Fruit fly (Drosophila melanogaster): ENCODE results near the gene CG18131.

DNA sequence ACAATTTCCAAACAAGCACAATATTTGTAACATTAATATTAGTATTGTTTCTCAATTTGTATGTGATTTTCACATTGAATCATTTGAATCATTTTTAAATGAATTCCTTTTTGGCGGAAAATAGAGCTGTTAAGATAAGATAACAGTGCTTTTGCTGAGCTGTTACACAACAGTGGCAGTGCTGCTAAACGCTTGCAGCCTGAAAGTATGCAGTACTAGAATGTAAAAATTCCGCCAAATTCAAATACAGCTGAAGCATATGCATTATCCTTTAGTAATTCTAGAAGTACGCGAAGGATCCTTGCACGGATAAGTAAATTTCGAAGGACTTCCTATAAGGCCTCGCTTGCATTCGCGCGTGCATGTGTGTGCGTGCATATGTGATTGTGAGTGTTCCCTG, 3.9 kb upstream of the CG18131 start:
- TF ChIP-seq CG8478 (optimal IDR thresholded peaks at IDR 0.05) = no peak
- TF ChIP-seq EcR (GFP tag; optimal IDR thresholded peaks at IDR 0.05) = no peak
- no peak for TF ChIP-seq psq (optimal IDR thresholded peaks at IDR 0.05)
- no peak for TF ChIP-seq pan (optimal IDR thresholded peaks at IDR 0.05)
- no peak for TF ChIP-seq usp (GFP tag; optimal IDR thresholded peaks at IDR 0.05)
- TF ChIP-seq Dll (optimal IDR thresholded peaks at IDR 0.05) = no peak
